Fruit fly (Drosophila melanogaster) S2 (cell line): ENCODE results near the gene CG10428.

Source experiments
- CG8478 ChIP-seq: fragments of >200 bp; optimal IDR thresholded peaks from 2 replicates; lab custom pipeline; 2018
- CTCF ChIP-seq, 2 experiments: fragments of >200 bp; optimal IDR thresholded peaks; 2 replicates each; lab custom pipeline; 2018

DNA sequence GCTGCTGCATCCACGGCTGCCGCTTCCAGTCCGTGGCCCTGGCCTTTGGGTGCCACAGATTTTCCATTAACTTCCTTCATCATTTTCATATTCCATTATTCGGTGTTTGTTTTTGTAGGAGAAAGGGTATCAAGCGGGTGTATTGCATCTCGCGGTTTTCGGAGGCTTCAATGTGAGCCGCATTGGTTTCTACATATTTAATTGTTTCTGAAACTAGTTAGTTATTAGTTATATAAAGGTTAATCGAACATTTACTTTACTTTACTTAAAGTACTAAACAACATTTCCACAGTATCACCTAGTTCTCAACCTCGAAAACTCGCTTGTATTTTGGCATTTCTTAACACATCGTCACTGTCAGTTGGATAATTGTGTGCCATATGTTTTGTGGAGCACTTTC, 48.8 kb upstream of the CG10428 start:
- TF ChIP-seq CG8478 (no peak), CTCF (optimal IDR thresholded peaks at IDR 0.05; lab: Kevin White, UChicago) (no peak)
